Worm (Caenorhabditis elegans) whole organism, midembryonic: ENCODE data around the gene F36G9.15.

Experiments
- T22C8.4 ChIP-seq: fragments of 200-800 bp; sonication (Bioruptor generic); IDR thresholded peaks from 2 replicates; pipeline ENCODE4 v1.3.6; 2022; ENCODE audit warnings: missing genetic modification characterization, missing compliant biosample characterization
- flt-1 ChIP-seq: fragments of 200-800 bp; sonication (Bioruptor generic); IDR thresholded peaks from 2 replicates; pipeline ENCODE4 v1.3.6; 2022; ENCODE audit warnings: missing genetic modification characterization, missing compliant biosample characterization
- med-1 ChIP-seq: sonication (generic microtip); optimal IDR thresholded peaks from 2 replicates; lab custom pipeline; 2017; ENCODE audit warnings: missing genetic modification characterization, mild to moderate bottlenecking, missing compliant biosample characterization, antibody characterized with exemption, missing genetic modification reagents; ENCODE audit not compliant: insufficient read depth
- ref-1 ChIP-seq: fragments of 200-800 bp; sonication (Bioruptor generic); conservative IDR thresholded peaks from 2 replicates; pipeline ENCODE4 v1.3.6; 2022; ENCODE audit warnings: missing genetic modification reagents, missing genetic modification characterization, missing compliant biosample characterization
- tab-1 ChIP-seq: fragments of 200-800 bp; sonication (Bioruptor generic); IDR thresholded peaks from 2 replicates; pipeline ENCODE4 v1.3.6; 2022; ENCODE audit warnings: missing genetic modification characterization, missing compliant biosample characterization
- ztf-23 ChIP-seq: fragments of 200-800 bp; sonication (Bioruptor generic); IDR thresholded peaks from 2 replicates; pipeline ENCODE4 v1.3.6; 2022; ENCODE audit warnings: missing genetic modification reagents, missing genetic modification characterization, missing compliant biosample characterization
- ztf-29 ChIP-seq: fragments of 200-800 bp; sonication (Bioruptor generic); IDR thresholded peaks from 2 replicates; pipeline ENCODE4 v1.3.6; 2022; ENCODE audit warnings: missing genetic modification reagents, missing genetic modification characterization, missing compliant biosample characterization

DNA sequence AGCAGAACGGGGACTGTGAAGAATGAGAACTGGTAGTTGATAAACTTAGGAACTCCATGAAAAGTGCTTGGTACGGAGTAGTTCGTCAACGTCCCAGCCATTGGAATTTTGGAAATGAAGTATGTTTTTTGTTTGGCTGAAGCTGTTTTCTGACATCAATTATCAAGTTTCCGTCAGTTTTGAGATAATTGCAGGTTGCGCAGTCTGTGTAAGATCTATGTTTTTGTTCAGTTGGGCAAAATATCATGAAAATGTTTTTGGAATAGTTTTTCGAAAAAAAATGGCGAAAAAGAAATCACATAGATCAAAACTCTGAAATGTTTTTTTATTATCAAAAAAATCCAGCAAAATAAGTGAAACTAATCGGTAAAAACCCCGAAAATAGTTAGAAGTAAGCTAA, 13.1 kb downstream of the F36G9.15 start, which contains the start of gene sru-22:
- no peak for TF ChIP-seq med-1 (GFP tag; lab: Kevin White, UChicago)
- TF ChIP-seq flt-1 (GFP tag; lab: Robert Waterston, UW) = no peak
- TF ChIP-seq ztf-23 (GFP tag; lab: Robert Waterston, UW) = no peak
- TF ChIP-seq ref-1 = no peak
- no peak for TF ChIP-seq tab-1 (GFP tag; lab: Robert Waterston, UW)
- no peak for TF ChIP-seq T22C8.4 (GFP tag; lab: Robert Waterston, UW)
- no peak for TF ChIP-seq ztf-29 (GFP tag; lab: Robert Waterston, UW)
